Worm (Caenorhabditis elegans) whole organism, L1 larva: ENCODE results near the gene cdc-73.
A peak's percentile ranks its signal among the peaks of the same experiment; 100 is the strongest.

ENCODE experiments used
- C04F5.9 ChIP-seq: sonication (generic microtip); optimal IDR thresholded peaks from 2 replicates; lab custom pipeline; 2016; ENCODE audit warnings: missing genetic modification characterization, missing compliant biosample characterization
- C34B4.2 ChIP-seq: sonication (generic microtip); optimal IDR thresholded peaks from 2 replicates; lab custom pipeline; 2017; ENCODE audit warnings: mild to moderate bottlenecking, missing genetic modification characterization, missing compliant biosample characterization
- F16B12.6 ChIP-seq: fragments of 150-350 bp; optimal IDR thresholded peaks from 2 replicates; lab custom pipeline; 2014; ENCODE audit warnings: missing biosample characterization, missing genetic modification characterization
- Y116A8C.19 ChIP-seq: sonication (generic microtip); optimal IDR thresholded peaks from 2 replicates; lab custom pipeline; 2016; ENCODE audit warnings: missing compliant biosample characterization, missing genetic modification characterization, borderline replicate concordance
- alr-1 ChIP-seq: fragments of 200-800 bp; sonication (Bioruptor generic); optimal IDR thresholded peaks from 2 replicates; lab custom pipeline; 2018; ENCODE audit warnings: borderline replicate concordance, mild to moderate bottlenecking, missing genetic modification characterization, missing compliant biosample characterization
- ama-1 ChIP-seq: fragments of 150-350 bp; optimal IDR thresholded peaks from 2 replicates; lab custom pipeline; 2014
- blmp-1 ChIP-seq: fragments of 150-350 bp; optimal IDR thresholded peaks from 2 replicates; lab custom pipeline; 2014; ENCODE audit warnings: missing biosample characterization, missing genetic modification characterization
- ceh-8 ChIP-seq: fragments of 200-800 bp; sonication (Bioruptor generic); optimal IDR thresholded peaks from 2 replicates; lab custom pipeline; 2018; ENCODE audit warnings: mild to moderate bottlenecking, missing genetic modification characterization, moderate library complexity, missing compliant biosample characterization
- ceh-88 ChIP-seq: fragments of 200-800 bp; sonication (Bioruptor generic); IDR thresholded peaks from 2 replicates; pipeline ENCODE4 v1.3.6; 2022; ENCODE audit warnings: missing genetic modification characterization, missing compliant biosample characterization
- dpl-1 ChIP-seq, 3 experiments: fragments of 150-350 bp in 2 of 3; sonication (generic microtip) in 1 of 3; optimal IDR thresholded peaks; 2 replicates each; lab custom pipeline; 2014 to 2017; ENCODE audit warnings: missing biosample characterization in 3 of 3, missing genetic modification characterization in 3 of 3, missing genetic modification reagents in 3 of 3
- dsc-1 ChIP-seq: sonication (generic microtip); optimal IDR thresholded peaks from 2 replicates; lab custom pipeline; 2016; ENCODE audit warnings: mild to moderate bottlenecking, missing genetic modification characterization, missing compliant biosample characterization
- efl-1 ChIP-seq, 4 experiments: fragments of 150-350 bp; optimal IDR thresholded peaks in 3 of 4; peaks in 1 of 4; 1 replicate in 1 of 4; 2 replicates in 3 of 4; lab custom pipeline; 2014; ENCODE audit warnings: missing biosample characterization in 2 of 4, missing genetic modification characterization in 2 of 4, missing genetic modification reagents in 2 of 4
- efl-3 ChIP-seq: fragments of 200-800 bp; sonication (Bioruptor generic); optimal IDR thresholded peaks from 2 replicates; lab custom pipeline; 2018; ENCODE audit warnings: mild to moderate bottlenecking, missing genetic modification characterization, missing compliant biosample characterization
- egl-13 ChIP-seq: sonication (generic microtip); optimal IDR thresholded peaks from 2 replicates; lab custom pipeline; 2016; ENCODE audit warnings: missing genotype, missing genetic modification reagents, missing genetic modification characterization, missing compliant biosample characterization
- egl-27 ChIP-seq, 2 experiments: fragments of 150-350 bp in 1 of 2; sonication (generic microtip); optimal IDR thresholded peaks; 3 replicates each; lab custom pipeline; 2017 to 2018; ENCODE audit warnings: missing biosample characterization in 2 of 2, missing genetic modification characterization in 2 of 2, missing genetic modification reagents in 2 of 2
- elt-2 ChIP-seq: sonication (generic microtip); optimal IDR thresholded peaks from 2 replicates; lab custom pipeline; 2016; ENCODE audit warnings: missing genetic modification characterization, mild to moderate bottlenecking, inconsistent platforms, missing compliant biosample characterization, missing genetic modification reagents
- fkh-4 ChIP-seq: sonication (generic microtip); optimal IDR thresholded peaks from 2 replicates; lab custom pipeline; 2016; ENCODE audit warnings: missing compliant biosample characterization, missing genetic modification characterization, borderline replicate concordance
- fkh-8 ChIP-seq: sonication (generic microtip); optimal IDR thresholded peaks from 2 replicates; lab custom pipeline; 2016; ENCODE audit warnings: mild to moderate bottlenecking, missing genetic modification characterization, missing compliant biosample characterization
- fos-1 ChIP-seq: fragments of 150-350 bp; optimal IDR thresholded peaks from 2 replicates; lab custom pipeline; 2014; ENCODE audit warnings: missing biosample characterization, missing genetic modification characterization
- grh-1 ChIP-seq: fragments of 200-800 bp; sonication (Bioruptor generic); IDR thresholded peaks from 2 replicates; pipeline ENCODE4 v1.3.6; 2022; ENCODE audit warnings: missing genetic modification reagents, missing genetic modification characterization, missing compliant biosample characterization
- hlh-4 ChIP-seq: sonication (generic microtip); optimal IDR thresholded peaks from 2 replicates; lab custom pipeline; 2016; ENCODE audit warnings: mild to moderate bottlenecking, missing genetic modification characterization, missing compliant biosample characterization
- hpl-2 ChIP-seq: fragments of 150-350 bp; optimal IDR thresholded peaks from 2 replicates; lab custom pipeline; 2014; ENCODE audit warnings: missing biosample characterization, missing genetic modification reagents, missing genetic modification characterization
- irx-1 ChIP-seq: sonication (generic microtip); optimal IDR thresholded peaks from 2 replicates; lab custom pipeline; 2016; ENCODE audit warnings: missing genetic modification characterization, missing compliant biosample characterization
- lin-14 ChIP-seq: fragments of 200-800 bp; sonication (Bioruptor generic); optimal IDR thresholded peaks from 2 replicates; lab custom pipeline; 2018; ENCODE audit warnings: mild to moderate bottlenecking, missing genetic modification characterization, moderate library complexity, missing compliant biosample characterization
- lin-15B ChIP-seq: fragments of 150-350 bp; sonication (generic microtip); optimal IDR thresholded peaks from 3 replicates; lab custom pipeline; 2014; ENCODE audit warnings: missing biosample characterization, missing genetic modification characterization
- lin-35 ChIP-seq, 2 experiments: fragments of 150-350 bp; optimal IDR thresholded peaks; 2 replicates each; lab custom pipeline; 2014; ENCODE audit warnings: missing biosample characterization in 2 of 2, missing genetic modification characterization in 2 of 2, missing genetic modification reagents in 2 of 2
- lin-39 ChIP-seq: fragments of 150-350 bp; optimal IDR thresholded peaks from 2 replicates; lab custom pipeline; 2014; ENCODE audit warnings: missing biosample characterization, missing genetic modification reagents, missing genetic modification characterization
- mef-2 ChIP-seq: fragments of 150-350 bp; optimal IDR thresholded peaks from 2 replicates; lab custom pipeline; 2014; ENCODE audit warnings: missing biosample characterization, missing genetic modification characterization
- mep-1 ChIP-seq: fragments of 150-350 bp; optimal IDR thresholded peaks from 2 replicates; lab custom pipeline; 2014; ENCODE audit warnings: missing biosample characterization, missing genetic modification characterization
- nhr-12 ChIP-seq: sonication (generic microtip); optimal IDR thresholded peaks from 2 replicates; lab custom pipeline; 2017; ENCODE audit warnings: missing biosample characterization, missing genetic modification characterization
- nhr-19 ChIP-seq: fragments of 200-800 bp; sonication (Bioruptor generic); conservative IDR thresholded peaks from 2 replicates; pipeline ENCODE4 v1.3.6; 2022; ENCODE audit warnings: missing genetic modification characterization, missing compliant biosample characterization
- nhr-20 ChIP-seq: sonication (generic microtip); optimal IDR thresholded peaks from 2 replicates; lab custom pipeline; 2016; ENCODE audit warnings: mild to moderate bottlenecking, missing genetic modification characterization, missing compliant biosample characterization
- nhr-47 ChIP-seq: sonication (generic microtip); optimal IDR thresholded peaks from 2 replicates; lab custom pipeline; 2016; ENCODE audit warnings: mild to moderate bottlenecking, missing genetic modification characterization, moderate library complexity, missing compliant biosample characterization
- nhr-71 ChIP-seq: sonication (generic microtip); optimal IDR thresholded peaks from 2 replicates; lab custom pipeline; 2016; ENCODE audit warnings: mild to moderate bottlenecking, missing genetic modification characterization, moderate library complexity, missing compliant biosample characterization
- nhr-77 ChIP-seq: fragments of 150-350 bp; optimal IDR thresholded peaks from 2 replicates; lab custom pipeline; 2014; ENCODE audit warnings: missing biosample characterization, missing genetic modification characterization
- nhr-85 ChIP-seq: sonication (generic microtip); peaks from one replicate; lab custom pipeline; 2016; ENCODE audit warnings: missing genetic modification characterization, inconsistent platforms, missing compliant biosample characterization
- pag-3 ChIP-seq: sonication (generic microtip); optimal IDR thresholded peaks from 2 replicates; lab custom pipeline; 2017; ENCODE audit warnings: missing genetic modification characterization, mild to moderate bottlenecking, missing compliant biosample characterization, antibody characterized with exemption, borderline replicate concordance; ENCODE audit not compliant: insufficient read depth
- rnt-1 ChIP-seq: sonication (generic microtip); optimal IDR thresholded peaks from 2 replicates; lab custom pipeline; 2016; ENCODE audit warnings: mild to moderate bottlenecking, missing genetic modification characterization, moderate library complexity, missing compliant biosample characterization
- snu-23 ChIP-seq: sonication (generic microtip); optimal IDR thresholded peaks from 2 replicates; lab custom pipeline; 2016; ENCODE audit warnings: missing genetic modification characterization, missing compliant biosample characterization
- sox-4 ChIP-seq: sonication (generic microtip); optimal IDR thresholded peaks from 2 replicates; lab custom pipeline; 2016; ENCODE audit warnings: missing genetic modification characterization, missing compliant biosample characterization
- sptf-1 ChIP-seq: fragments of 150-350 bp; optimal IDR thresholded peaks from 2 replicates; lab custom pipeline; 2014; ENCODE audit warnings: missing biosample characterization, missing genetic modification characterization
- sup-37 ChIP-seq: fragments of 200-800 bp; sonication (Bioruptor generic); optimal IDR thresholded peaks from 2 replicates; lab custom pipeline; 2018; ENCODE audit warnings: mild to moderate bottlenecking, missing genetic modification characterization, missing compliant biosample characterization
- tbx-2 ChIP-seq: sonication (generic microtip); optimal IDR thresholded peaks from 2 replicates; lab custom pipeline; 2016; ENCODE audit warnings: missing genetic modification characterization, missing compliant biosample characterization
- tlp-1 ChIP-seq: fragments of 150-350 bp; optimal IDR thresholded peaks from 2 replicates; lab custom pipeline; 2014; ENCODE audit warnings: missing biosample characterization, missing genetic modification characterization
- unc-62 ChIP-seq: fragments of 150-350 bp; optimal IDR thresholded peaks from 2 replicates; lab custom pipeline; 2014; ENCODE audit warnings: missing biosample characterization, missing genetic modification reagents, missing genetic modification characterization
- unc-86 ChIP-seq: sonication (generic microtip); optimal IDR thresholded peaks from 2 replicates; lab custom pipeline; 2016; ENCODE audit warnings: missing genetic modification characterization, missing compliant biosample characterization
- unc-98 ChIP-seq: fragments of 200-800 bp; sonication (Bioruptor generic); IDR thresholded peaks from 2 replicates; pipeline ENCODE4 v1.3.6; 2022; ENCODE audit warnings: missing genetic modification characterization, missing compliant biosample characterization
- vab-15 ChIP-seq: sonication (generic microtip); optimal IDR thresholded peaks from 2 replicates; lab custom pipeline; 2017; ENCODE audit warnings: missing genotype, mild to moderate bottlenecking, missing genetic modification characterization, missing compliant biosample characterization
- xbp-1 ChIP-seq: sonication (generic microtip); optimal IDR thresholded peaks from 2 replicates; lab custom pipeline; 2016; ENCODE audit warnings: missing genetic modification characterization, missing compliant biosample characterization
- zag-1 ChIP-seq: fragments of 150-350 bp; optimal IDR thresholded peaks from 2 replicates; lab custom pipeline; 2014; ENCODE audit warnings: missing biosample characterization, missing genetic modification characterization
- zip-4 ChIP-seq: fragments of 200-800 bp; sonication (Bioruptor generic); optimal IDR thresholded peaks from 2 replicates; lab custom pipeline; 2018; ENCODE audit warnings: mild to moderate bottlenecking, missing genetic modification characterization, moderate library complexity, missing compliant biosample characterization
- ztf-11 ChIP-seq, 2 experiments: sonication (generic microtip); optimal IDR thresholded peaks; 2 replicates each; lab custom pipeline; 2016 to 2017; ENCODE audit warnings: missing genetic modification characterization in 2 of 2, missing biosample characterization in 1 of 2, missing compliant biosample characterization in 1 of 2

The cdc-73 gene

ce11 chrIV:4093087-4093486 is 50.7 kb downstream of the cdc-73 start (continued):
- TF ChIP-seq nhr-12 (tag; lab: Kevin White, UChicago) = no peak
- TF ChIP-seq Y116A8C.19 (tag; lab: Kevin White, UChicago) = no peak
- TF ChIP-seq egl-27 (tag; optimal IDR thresholded peaks at IDR 0.05; lab: Kevin White, UChicago) = peak; percentile 4 to 58
- no peak for TF ChIP-seq ama-1 (lab: Kevin White, UChicago)
- TF ChIP-seq fos-1 (tag; lab: Kevin White, UChicago) = peak; percentile 71
- no peak for TF ChIP-seq hpl-2 (GFP tag; lab: Kevin White, UChicago)
- peak; percentile 96 for TF ChIP-seq lin-14 (GFP tag; lab: Kevin White, UChicago)
- no peak for TF ChIP-seq blmp-1 (tag; lab: Kevin White, UChicago)
- TF ChIP-seq fkh-8 (tag; lab: Kevin White, UChicago) = peak; percentile 74
- peak; percentile 60 to 62 for TF ChIP-seq lin-35 (GFP tag; optimal IDR thresholded peaks at IDR 0.05; lab: Kevin White, UChicago)
- peak; percentile 60; the same call in 1 of the 2 replicates for TF ChIP-seq grh-1 (GFP tag; lab: Robert Waterston, UW)
- no peak for TF ChIP-seq tlp-1 (tag; lab: Kevin White, UChicago)
- TF ChIP-seq ceh-8 = no peak
- peak; percentile 75 to 85 for TF ChIP-seq efl-1 (optimal IDR thresholded peaks at IDR 0.05; lab: Kevin White, UChicago)
- peak; percentile 35 to 94 for TF ChIP-seq efl-1 (GFP tag; optimal IDR thresholded peaks at IDR 0.05 in 1 of 2; lab: Kevin White, UChicago)
- no peak for TF ChIP-seq pag-3 (tag; lab: Kevin White, UChicago)
- no peak for TF ChIP-seq zag-1 (tag; lab: Kevin White, UChicago)
- peak; percentile 67 for TF ChIP-seq mef-2 (tag; lab: Kevin White, UChicago)
- no peak for TF ChIP-seq C34B4.2
- TF ChIP-seq lin-15B = no peak
- no peak for TF ChIP-seq unc-98 (GFP tag; lab: Robert Waterston, UW)
- TF ChIP-seq alr-1 (tag; lab: Kevin White, UChicago) = no peak
- TF ChIP-seq vab-15 = no peak
- TF ChIP-seq zip-4 = no peak
- peak; percentile 64 for TF ChIP-seq ceh-88
- peak; percentile 92 for TF ChIP-seq nhr-71 (tag; lab: Kevin White, UChicago)
- no peak for TF ChIP-seq unc-62
- peak; percentile 84 for TF ChIP-seq nhr-20 (tag; lab: Kevin White, UChicago)
- TF ChIP-seq elt-2 (tag; lab: Kevin White, UChicago) = peak; percentile 24
- TF ChIP-seq tbx-2 (tag; lab: Kevin White, UChicago) = peak; percentile 80
- TF ChIP-seq efl-3 (GFP tag; lab: Kevin White, UChicago) = no peak
- TF ChIP-seq F16B12.6 (tag; lab: Kevin White, UChicago) = peak; percentile 46
- TF ChIP-seq egl-13 (tag; lab: Kevin White, UChicago) = peak; percentile 78
- TF ChIP-seq fkh-4 (tag; lab: Kevin White, UChicago) = no peak
- no peak for TF ChIP-seq sptf-1 (tag; lab: Kevin White, UChicago)

- TF ChIP-seq nhr-85 (tag; lab: Kevin White, UChicago) = no peak
- TF ChIP-seq xbp-1 (tag; lab: Kevin White, UChicago) = no peak
- no peak for TF ChIP-seq nhr-77 (tag; lab: Kevin White, UChicago)
- no peak for TF ChIP-seq C04F5.9 (tag; lab: Kevin White, UChicago)
- TF ChIP-seq snu-23 = no peak
- no peak for TF ChIP-seq elt-2 (tag; lab: Kevin White, UChicago)
- no peak for TF ChIP-seq efl-3 (GFP tag; lab: Kevin White, UChicago)
- peak; percentile 24 for TF ChIP-seq lin-14 (GFP tag; lab: Kevin White, UChicago)
- TF ChIP-seq ztf-11 (tag; optimal IDR thresholded peaks at IDR 0.05; lab: Kevin White, UChicago) = no peak
- no peak for TF ChIP-seq hlh-4 (tag; lab: Kevin White, UChicago)
- no peak for TF ChIP-seq rnt-1 (tag; lab: Kevin White, UChicago)
- no peak for TF ChIP-seq pag-3 (tag; lab: Kevin White, UChicago)
- no peak for TF ChIP-seq sup-37 (GFP tag; lab: Kevin White, UChicago)
- no peak for TF ChIP-seq dpl-1 (GFP tag; optimal IDR thresholded peaks at IDR 0.05; lab: Kevin White, UChicago)
- no peak for TF ChIP-seq nhr-47
- TF ChIP-seq ceh-8 = no peak
- TF ChIP-seq irx-1 (tag; lab: Kevin White, UChicago) = no peak
- no peak for TF ChIP-seq unc-86 (tag; lab: Kevin White, UChicago)
- TF ChIP-seq lin-39 (tag; lab: Kevin White, UChicago) = no peak
- TF ChIP-seq mep-1 (tag; lab: Kevin White, UChicago) = no peak
- TF ChIP-seq nhr-19 (GFP tag; lab: Robert Waterston, UW) = 0 out of 2 replicates have a peak, but pooled peaks have one; percentile 4
- TF ChIP-seq sox-4 (tag; lab: Kevin White, UChicago) = no peak
- TF ChIP-seq lin-15B = no peak
- no peak for TF ChIP-seq dsc-1 (tag; lab: Kevin White, UChicago)
Measured at ce11 chrIV:4094364-4094763, 52.0 kb downstream of the cdc-73 start.
